Fruit fly (Drosophila melanogaster) whole organism, wandering third instar larva: ENCODE measurements around the gene Cpr23B.

ENCODE experiments used
- Abd-B ChIP-seq: fragments of >200 bp; optimal IDR thresholded peaks from 2 replicates; lab custom pipeline; 2017; ENCODE audit warnings: missing biosample characterization, missing genetic modification characterization
- CG32264 ChIP-seq: fragments of 200-800 bp; sonication (Bioruptor generic); optimal IDR thresholded peaks from 2 replicates; lab custom pipeline; 2016; ENCODE audit warnings: missing biosample characterization, missing genetic modification characterization
- CG9705 ChIP-seq: fragments of 200-800 bp; sonication (Bioruptor generic); optimal IDR thresholded peaks from 2 replicates; lab custom pipeline; 2018; ENCODE audit warnings: missing biosample characterization, mild to moderate bottlenecking, missing genetic modification characterization
- CrebA ChIP-seq: fragments of 200-800 bp; sonication (Bioruptor generic); optimal IDR thresholded peaks from 2 replicates; lab custom pipeline; 2016; ENCODE audit warnings: missing biosample characterization, mild to moderate bottlenecking, missing genetic modification characterization, borderline replicate concordance
- Dif ChIP-seq: fragments of 200-275, 200-300 bp; sonication (Bioruptor generic); optimal IDR thresholded peaks from 2 replicates; lab custom pipeline; 2018; ENCODE audit warnings: missing biosample characterization, missing genetic modification characterization; ENCODE audit not compliant: partially characterized antibody
- GATAd ChIP-seq: sonication (Bioruptor generic); optimal IDR thresholded peaks from 2 replicates; lab custom pipeline; 2016; ENCODE audit warnings: missing biosample characterization, missing genetic modification characterization
- HLH106 ChIP-seq: fragments of 200-800 bp; optimal IDR thresholded peaks from 3 replicates; lab custom pipeline; 2019; ENCODE audit warnings: missing biosample characterization, mild to moderate bottlenecking, missing genetic modification characterization, moderate library complexity
- Hnf4 ChIP-seq: fragments of 200-800 bp; sonication (Bioruptor generic); optimal IDR thresholded peaks from 2 replicates; lab custom pipeline; 2016; ENCODE audit warnings: missing biosample characterization, mild to moderate bottlenecking, missing genetic modification characterization
- Hr83 ChIP-seq: fragments of 200-300 bp; sonication (Bioruptor generic); optimal IDR thresholded peaks from 2 replicates; lab custom pipeline; 2016; ENCODE audit warnings: missing biosample characterization, mild to moderate bottlenecking, missing genetic modification characterization, moderate library complexity; ENCODE audit not compliant: poor library complexity, severe bottlenecking
- Jra ChIP-seq: sonication (Bioruptor generic); optimal IDR thresholded peaks from 2 replicates; lab custom pipeline; 2016; ENCODE audit warnings: missing biosample characterization, missing genetic modification characterization
- Myc ChIP-seq: fragments of >200 bp; optimal IDR thresholded peaks from 2 replicates; lab custom pipeline; 2017
- N ChIP-seq: fragments of >200 bp; optimal IDR thresholded peaks from 2 replicates; lab custom pipeline; 2018; ENCODE audit warnings: missing biosample characterization, missing external identifiers, missing genetic modification characterization
- OdsH ChIP-seq: fragments of 200-800 bp; sonication (Bioruptor generic); optimal IDR thresholded peaks from 2 replicates; lab custom pipeline; 2016; ENCODE audit warnings: missing biosample characterization, mild to moderate bottlenecking, missing genetic modification characterization
- Rel ChIP-seq, 2 experiments: fragments of 200-800 bp; sonication (Bioruptor generic) in 1 of 2; optimal IDR thresholded peaks; 2 replicates in 1 of 2; 3 replicates in 1 of 2; lab custom pipeline; 2016 to 2019; ENCODE audit warnings: mild to moderate bottlenecking in 2 of 2, missing biosample characterization in 2 of 2, missing genetic modification characterization in 2 of 2, moderate library complexity in 1 of 2
- Vsx2 ChIP-seq: fragments of 200-300, 225-300 bp; sonication (Bioruptor generic); optimal IDR thresholded peaks from 2 replicates; lab custom pipeline; 2018; ENCODE audit warnings: missing biosample characterization, missing genetic modification characterization; ENCODE audit not compliant: partially characterized antibody
- br ChIP-seq: fragments of 200-800 bp; sonication (Bioruptor generic); optimal IDR thresholded peaks from 2 replicates; lab custom pipeline; 2016; ENCODE audit warnings: missing biosample characterization, missing genetic modification characterization
- brk ChIP-seq: fragments of 200-800 bp; sonication (Bioruptor generic); optimal IDR thresholded peaks from 2 replicates; lab custom pipeline; 2016; ENCODE audit warnings: missing biosample characterization, mild to moderate bottlenecking, missing genetic modification characterization
- dmrt93B ChIP-seq: fragments of 200-800 bp; sonication (Bioruptor generic); optimal IDR thresholded peaks from 2 replicates; lab custom pipeline; 2018; ENCODE audit warnings: missing biosample characterization, mild to moderate bottlenecking, missing genetic modification characterization
- dsf ChIP-seq: sonication (Bioruptor generic); optimal IDR thresholded peaks from 2 replicates; lab custom pipeline; 2016; ENCODE audit warnings: missing biosample characterization, missing genetic modification characterization, borderline replicate concordance
- foxo ChIP-seq, 2 experiments: fragments of 200-800 bp; sonication (Bioruptor generic); optimal IDR thresholded peaks; 2 replicates in 1 of 2; 3 replicates in 1 of 2; lab custom pipeline; 2016 to 2017; ENCODE audit warnings: missing biosample characterization in 2 of 2, missing genetic modification characterization in 2 of 2
- fru ChIP-seq: fragments of 200-800 bp; sonication (Bioruptor generic); optimal IDR thresholded peaks from 3 replicates; lab custom pipeline; 2016; ENCODE audit warnings: missing biosample characterization, mild to moderate bottlenecking, missing genetic modification characterization
- h ChIP-seq: fragments of 200-800 bp; sonication (Bioruptor generic); optimal IDR thresholded peaks from 3 replicates; lab custom pipeline; 2016; ENCODE audit warnings: missing biosample characterization, mild to moderate bottlenecking, missing genetic modification characterization
- jim ChIP-seq: fragments of 175-275, 200-325 bp; sonication (Bioruptor generic); optimal IDR thresholded peaks from 2 replicates; lab custom pipeline; 2016; ENCODE audit warnings: missing biosample characterization, mild to moderate bottlenecking, missing genetic modification characterization
- lola ChIP-seq: fragments of >200 bp; optimal IDR thresholded peaks from 2 replicates; lab custom pipeline; 2017; ENCODE audit warnings: missing biosample characterization, missing genetic modification characterization
- pan ChIP-seq: fragments of >200 bp; optimal IDR thresholded peaks from 2 replicates; lab custom pipeline; 2017
- psq ChIP-seq: fragments of 200-800 bp; sonication (Bioruptor generic); optimal IDR thresholded peaks from 3 replicates; lab custom pipeline; 2017; ENCODE audit warnings: missing biosample characterization, mild to moderate bottlenecking, missing genetic modification characterization, moderate library complexity
- rgr ChIP-seq: fragments of 200-800 bp; sonication (Bioruptor generic); optimal IDR thresholded peaks from 3 replicates; lab custom pipeline; 2016; ENCODE audit warnings: missing biosample characterization, mild to moderate bottlenecking, missing genetic modification characterization
- sage ChIP-seq: fragments of 200-800 bp; sonication (Bioruptor generic); optimal IDR thresholded peaks from 2 replicates; lab custom pipeline; 2016; ENCODE audit warnings: missing biosample characterization, mild to moderate bottlenecking, missing genetic modification characterization
- sv ChIP-seq: fragments of 200-800 bp; sonication (Bioruptor generic); optimal IDR thresholded peaks from 3 replicates; lab custom pipeline; 2016; ENCODE audit warnings: missing biosample characterization, missing genetic modification characterization
- tai ChIP-seq: sonication (Bioruptor generic); optimal IDR thresholded peaks from 2 replicates; lab custom pipeline; 2016; ENCODE audit warnings: missing biosample characterization, missing genetic modification characterization
- usp ChIP-seq: fragments of >200 bp; optimal IDR thresholded peaks from 2 replicates; lab custom pipeline; 2017; ENCODE audit warnings: missing biosample characterization, missing genetic modification characterization
- woc ChIP-seq: sonication (Bioruptor generic); optimal IDR thresholded peaks from 2 replicates; lab custom pipeline; 2016; ENCODE audit warnings: missing biosample characterization, mild to moderate bottlenecking, missing genetic modification characterization

The Cpr23B gene

dm6 chr2L:2840311-2840710, 2.1 kb downstream of the Cpr23B start:
- TF ChIP-seq Rel (GFP tag; optimal IDR thresholded peaks at IDR 0.05; lab: Kevin White, UChicago) (no peak), Rel (tag; optimal IDR thresholded peaks at IDR 0.05; lab: Kevin White, UChicago) (no peak), Jra (GFP tag; lab: Kevin White, UChicago) (no peak), Abd-B (GFP tag; lab: Kevin White, UChicago) (no peak), GATAd (no peak), sage (GFP tag; lab: Kevin White, UChicago) (no peak), usp (GFP tag; lab: Kevin White, UChicago) (no peak), psq (GFP tag; lab: Kevin White, UChicago) (no peak), br (no peak), Hnf4 (GFP tag; lab: Kevin White, UChicago) (no peak), h (GFP tag; lab: Kevin White, UChicago) (no peak), tai (GFP tag; lab: Kevin White, UChicago) (no peak), rgr (GFP tag; lab: Kevin White, UChicago) (no peak), CrebA (no peak), pan (no peak)

dm6 chr2L:2844413-2844812, 6.2 kb downstream of the Cpr23B start, which contains the start of gene CG18558:
TSS of gene CG18558 (minus strand) at chr2L:2844513.
- TF ChIP-seq woc (GFP tag; lab: Kevin White, UChicago) (no peak), sv (GFP tag; lab: Kevin White, UChicago) (no peak), foxo (GFP tag; optimal IDR thresholded peaks at IDR 0.05; lab: Kevin White, UChicago) (no peak), CG32264 (GFP tag; lab: Kevin White, UChicago) (no peak)
- TF ChIP-seq, all 38 proteins: peak for 0

- peak; percentile 1 for TF ChIP-seq fru
- no peak for TF ChIP-seq Rel (GFP tag; optimal IDR thresholded peaks at IDR 0.05; lab: Kevin White, UChicago)
- TF ChIP-seq Rel (tag; optimal IDR thresholded peaks at IDR 0.05; lab: Kevin White, UChicago): peak; percentile 31
- no peak for TF ChIP-seq CG9705
These were observed 7.4 kb downstream of the Cpr23B start, which contains the start of gene CG18557 for dm6 chr2L:2845634-2846033. TSS of gene CG18557 (minus strand) at chr2L:2845734.

dm6 chr2L:2847112-2847682, 9.0 kb downstream of the Cpr23B start, which contains the start of the genes CG3117 and CG2983:
TSS of gene CG3117 (minus strand) at chr2L:2847212.
TSS of gene CG2983 (plus strand) at chr2L:2847632.
- TF ChIP-seq Dif (GFP tag; lab: Kevin White, UChicago) (no peak), foxo (GFP tag; optimal IDR thresholded peaks at IDR 0.05; lab: Kevin White, UChicago) (no peak), Rel (GFP tag; optimal IDR thresholded peaks at IDR 0.05; lab: Kevin White, UChicago) (no peak), Rel (tag; optimal IDR thresholded peaks at IDR 0.05; lab: Kevin White, UChicago) (peak; percentile 81)
- TF ChIP-seq, all 38 proteins: peak for 1

dm6 chr2L:2851589-2851988, 13.4 kb downstream of the Cpr23B start:
- TF ChIP-seq Hr83: no peak
- no peak for TF ChIP-seq foxo (GFP tag; optimal IDR thresholded peaks at IDR 0.05; lab: Kevin White, UChicago)
- TF ChIP-seq, all 38 proteins: peak for 0

dm6 chr2L:2855204-2855768, 17.1 kb downstream of the Cpr23B start:
- TF ChIP-seq Hr83 (peak; percentile 8), Abd-B (GFP tag; lab: Kevin White, UChicago) (no peak), Myc (lab: Kevin White, UChicago) (peak; percentile 74), dmrt93B (no peak), N (GFP tag; lab: Kevin White, UChicago) (peak; percentile 50)

dm6 chr2L:2855773-2856615, 17.8 kb downstream of the Cpr23B start, which contains the start of the genes CG3104 and RpS21:
TSS of gene CG3104 (minus strand) at chr2L:2855778.
TSS of gene RpS21 (plus strand) at chr2L:2856070.
- no peak for TF ChIP-seq N (GFP tag; lab: Kevin White, UChicago)
- peak; percentile 87 for TF ChIP-seq Hr83
- peak; percentile 91 for TF ChIP-seq rgr (GFP tag; lab: Kevin White, UChicago)
- TF ChIP-seq HLH106 (tag; lab: Kevin White, UChicago): peak; percentile 82
- peak; percentile 51 for TF ChIP-seq GATAd
- TF ChIP-seq brk: peak; percentile 4
- peak; percentile 29 for TF ChIP-seq Jra (GFP tag; lab: Kevin White, UChicago)
- peak; percentile 38 for TF ChIP-seq tai (GFP tag; lab: Kevin White, UChicago)
- peak; percentile 75 for TF ChIP-seq fru
- TF ChIP-seq Myc (lab: Kevin White, UChicago): peak; percentile 78
- TF ChIP-seq dsf: no peak
- TF ChIP-seq pan: no peak
- TF ChIP-seq jim: peak; percentile 25
- peak; percentile 84 for TF ChIP-seq h (GFP tag; lab: Kevin White, UChicago)
- no peak for TF ChIP-seq Rel (GFP tag; optimal IDR thresholded peaks at IDR 0.05; lab: Kevin White, UChicago)
- peak; percentile 53 for TF ChIP-seq Rel (tag; optimal IDR thresholded peaks at IDR 0.05; lab: Kevin White, UChicago)
- peak; percentile 73 for TF ChIP-seq OdsH (GFP tag; lab: Kevin White, UChicago)
- TF ChIP-seq foxo (GFP tag; optimal IDR thresholded peaks at IDR 0.05; lab: Kevin White, UChicago): peak in 1 of 2 experiments; percentile 81
- no peak for TF ChIP-seq Vsx2
- TF ChIP-seq CG9705: peak; percentile 88
- no peak for TF ChIP-seq Abd-B (GFP tag; lab: Kevin White, UChicago)
- TF ChIP-seq lola (GFP tag; lab: Kevin White, UChicago): no peak
